Worm (Caenorhabditis elegans) whole organism, late embryonic: ENCODE results near the gene R02F2.5.

Source experiments
- C08G9.2 ChIP-seq: sonication (generic microtip); optimal IDR thresholded peaks from 2 replicates; lab custom pipeline; 2016; ENCODE audit warnings: mild to moderate bottlenecking, missing genetic modification characterization, moderate library complexity, missing compliant biosample characterization
- F13H6.1 ChIP-seq: sonication (generic microtip); optimal IDR thresholded peaks from 2 replicates; lab custom pipeline; 2016; ENCODE audit warnings: missing genetic modification characterization, missing compliant biosample characterization
- K09A11.1 ChIP-seq: sonication (generic microtip); optimal IDR thresholded peaks from 2 replicates; lab custom pipeline; 2017; ENCODE audit warnings: antibody characterized with exemption, mild to moderate bottlenecking, missing genetic modification characterization, missing compliant biosample characterization; ENCODE audit not compliant: insufficient read depth
- T23F11.4 ChIP-seq: fragments of 200-800 bp; sonication (Bioruptor generic); optimal IDR thresholded peaks from 2 replicates; lab custom pipeline; 2018; ENCODE audit warnings: mild to moderate bottlenecking, missing genetic modification characterization, missing compliant biosample characterization
- ceh-14 ChIP-seq: sonication (generic microtip); optimal IDR thresholded peaks from 2 replicates; lab custom pipeline; 2016; ENCODE audit warnings: missing genotype, missing genetic modification characterization, missing compliant biosample characterization
- ceh-2 ChIP-seq: sonication (generic microtip); optimal IDR thresholded peaks from 2 replicates; lab custom pipeline; 2016; ENCODE audit warnings: missing genotype, missing genetic modification characterization, missing compliant biosample characterization
- ceh-30 ChIP-seq: fragments of 150-350 bp; optimal IDR thresholded peaks from 2 replicates; lab custom pipeline; 2014; ENCODE audit warnings: missing biosample characterization, missing genetic modification characterization
- ceh-45 ChIP-seq: fragments of 200-800 bp; sonication (Bioruptor generic); IDR thresholded peaks from 2 replicates; pipeline ENCODE4 v1.3.6; 2022; ENCODE audit warnings: missing genetic modification reagents, missing genetic modification characterization, missing compliant biosample characterization
- ceh-48 ChIP-seq: sonication (generic microtip); optimal IDR thresholded peaks from 2 replicates; lab custom pipeline; 2016; ENCODE audit warnings: missing genetic modification characterization, inconsistent platforms, missing compliant biosample characterization
- ceh-9 ChIP-seq: sonication (generic microtip); optimal IDR thresholded peaks from 2 replicates; lab custom pipeline; 2016; ENCODE audit warnings: mild to moderate bottlenecking, missing genetic modification characterization, inconsistent platforms, missing compliant biosample characterization
- che-1 ChIP-seq: sonication (generic microtip); optimal IDR thresholded peaks from 2 replicates; lab custom pipeline; 2016; ENCODE audit warnings: mild to moderate bottlenecking, missing genetic modification characterization, missing compliant biosample characterization
- dve-1 ChIP-seq: sonication (generic microtip); optimal IDR thresholded peaks from 2 replicates; lab custom pipeline; 2017; ENCODE audit warnings: antibody characterized with exemption, mild to moderate bottlenecking, missing genetic modification characterization, missing compliant biosample characterization
- elt-2 ChIP-seq: sonication (generic microtip); optimal IDR thresholded peaks from 2 replicates; lab custom pipeline; 2016; ENCODE audit warnings: missing genetic modification reagents, missing genetic modification characterization, missing compliant biosample characterization
- elt-4 ChIP-seq: sonication (generic microtip); optimal IDR thresholded peaks from 2 replicates; lab custom pipeline; 2016; ENCODE audit warnings: missing genetic modification characterization, missing compliant biosample characterization
- ets-4 ChIP-seq: sonication (generic microtip); optimal IDR thresholded peaks from 2 replicates; lab custom pipeline; 2016; ENCODE audit warnings: missing genetic modification characterization, missing compliant biosample characterization
- eyg-1 ChIP-seq: sonication (generic microtip); optimal IDR thresholded peaks from 2 replicates; lab custom pipeline; 2016; ENCODE audit warnings: missing genotype, missing genetic modification characterization, missing compliant biosample characterization
- fax-1 ChIP-seq: sonication (generic microtip); optimal IDR thresholded peaks from 2 replicates; lab custom pipeline; 2016; ENCODE audit warnings: missing genotype, missing genetic modification characterization, missing compliant biosample characterization
- fkh-10 ChIP-seq: fragments of 150-350 bp; optimal IDR thresholded peaks from 2 replicates; lab custom pipeline; 2014; ENCODE audit warnings: missing biosample characterization, missing genetic modification reagents, missing genetic modification characterization
- hlh-13 ChIP-seq: fragments of 200-800 bp; sonication (Bioruptor generic); optimal IDR thresholded peaks from 2 replicates; lab custom pipeline; 2018; ENCODE audit warnings: mild to moderate bottlenecking, missing genetic modification characterization, missing compliant biosample characterization
- hlh-8 ChIP-seq: sonication (generic microtip); optimal IDR thresholded peaks from 2 replicates; lab custom pipeline; 2016; ENCODE audit warnings: missing genotype, missing genetic modification characterization, missing compliant biosample characterization
- nhr-11 ChIP-seq: fragments of 150-350 bp; optimal IDR thresholded peaks from 2 replicates; lab custom pipeline; 2014; ENCODE audit warnings: missing biosample characterization, missing genetic modification characterization
- odd-2 ChIP-seq: sonication (generic microtip); optimal IDR thresholded peaks from 2 replicates; lab custom pipeline; 2017; ENCODE audit warnings: antibody characterized with exemption, mild to moderate bottlenecking, missing genetic modification characterization, missing compliant biosample characterization
- pag-3 ChIP-seq: sonication (generic microtip); optimal IDR thresholded peaks from 2 replicates; lab custom pipeline; 2016; ENCODE audit warnings: missing compliant biosample characterization, missing genetic modification characterization, borderline replicate concordance
- pros-1 ChIP-seq: fragments of 150-350 bp; optimal IDR thresholded peaks from 2 replicates; lab custom pipeline; 2014; ENCODE audit warnings: missing biosample characterization, missing genetic modification reagents, missing genetic modification characterization
- sdc-2 ChIP-seq: sonication (generic microtip); optimal IDR thresholded peaks from 2 replicates; lab custom pipeline; 2016; ENCODE audit warnings: missing genotype, missing genetic modification characterization, missing compliant biosample characterization
- tbx-2 ChIP-seq: sonication (generic microtip); optimal IDR thresholded peaks from 2 replicates; lab custom pipeline; 2016; ENCODE audit warnings: missing genetic modification characterization, missing compliant biosample characterization
- ttx-3 ChIP-seq: sonication (generic microtip); optimal IDR thresholded peaks from 2 replicates; lab custom pipeline; 2016; ENCODE audit warnings: missing genetic modification reagents, missing genetic modification characterization, missing compliant biosample characterization
- unc-42 ChIP-seq: sonication (generic microtip); optimal IDR thresholded peaks from 2 replicates; lab custom pipeline; 2016; ENCODE audit warnings: missing genotype, missing genetic modification characterization, missing compliant biosample characterization
- unc-55 ChIP-seq: sonication (generic microtip); optimal IDR thresholded peaks from 2 replicates; lab custom pipeline; 2017; ENCODE audit warnings: missing biosample characterization, missing genetic modification reagents, missing genetic modification characterization
- unc-86 ChIP-seq: sonication (generic microtip); optimal IDR thresholded peaks from 2 replicates; lab custom pipeline; 2016; ENCODE audit warnings: missing genetic modification characterization, missing compliant biosample characterization
- zip-5 ChIP-seq: sonication (generic microtip); optimal IDR thresholded peaks from 2 replicates; lab custom pipeline; 2016; ENCODE audit warnings: missing genetic modification characterization, missing compliant biosample characterization

The R02F2.5 gene

ce11 chrIII:5521930-5522329, 42.8 kb downstream of the R02F2.5 start, which contains the start of gene D1044.4:
Gene D1044.4, minus strand, starts transcription at chrIII:5522030.
- TF ChIP-seq hlh-13 (GFP tag; lab: Kevin White, UChicago) (no peak), ceh-45 (GFP tag; lab: Robert Waterston, UW) (no peak), tbx-2 (tag; lab: Kevin White, UChicago) (no peak), nhr-11 (tag; lab: Kevin White, UChicago) (no peak), zip-5 (tag; lab: Kevin White, UChicago) (no peak), ceh-14 (tag; lab: Kevin White, UChicago) (no peak), ceh-2 (tag; lab: Kevin White, UChicago) (no peak), K09A11.1 (tag; lab: Kevin White, UChicago) (no peak), pros-1 (tag; lab: Kevin White, UChicago) (no peak), fax-1 (tag; lab: Kevin White, UChicago) (no peak), dve-1 (tag; lab: Kevin White, UChicago) (no peak), ceh-30 (tag; lab: Kevin White, UChicago) (no peak), unc-55 (GFP tag; lab: Kevin White, UChicago) (no peak), ceh-48 (no peak), sdc-2 (tag; lab: Kevin White, UChicago) (no peak), elt-4 (tag; lab: Kevin White, UChicago) (no peak)

DNA sequence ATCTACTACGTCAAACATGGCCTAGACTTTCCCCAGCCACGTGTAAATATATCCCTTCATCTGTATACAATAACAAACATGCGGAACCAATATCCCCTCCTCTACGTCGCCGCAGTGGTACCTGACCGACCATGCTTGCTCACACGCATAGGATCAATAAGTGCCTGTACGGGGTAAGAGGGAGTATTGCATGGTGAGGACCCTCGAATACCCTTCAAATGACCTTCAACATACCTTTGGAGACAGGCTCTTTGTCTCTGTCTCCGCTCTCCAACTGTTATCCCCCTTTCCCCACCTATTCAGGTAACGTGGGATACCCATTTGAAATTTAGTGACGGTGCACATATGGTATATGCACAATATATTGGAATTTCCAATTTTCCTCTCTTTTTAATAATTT, 46.9 kb downstream of the R02F2.5 start, which contains the start of gene dex-1:
TSS of gene dex-1 (plus strand) at position 132 of the 400 bp plus-strand sequence.
- TF ChIP-seq elt-2 (tag; lab: Kevin White, UChicago) (no peak), F13H6.1 (tag; lab: Kevin White, UChicago) (no peak), che-1 (tag; lab: Kevin White, UChicago) (no peak), unc-86 (tag; lab: Kevin White, UChicago) (no peak), ceh-2 (tag; lab: Kevin White, UChicago) (no peak), unc-42 (tag; lab: Kevin White, UChicago) (no peak), fkh-10 (no peak), pag-3 (tag; lab: Kevin White, UChicago) (no peak), T23F11.4 (GFP tag; lab: Kevin White, UChicago) (no peak), elt-4 (tag; lab: Kevin White, UChicago) (no peak), fax-1 (tag; lab: Kevin White, UChicago) (no peak), tbx-2 (tag; lab: Kevin White, UChicago) (no peak), hlh-8 (tag; lab: Kevin White, UChicago) (no peak), sdc-2 (tag; lab: Kevin White, UChicago) (no peak), eyg-1 (tag; lab: Kevin White, UChicago) (no peak), ceh-9 (tag; lab: Kevin White, UChicago) (no peak), C08G9.2 (tag; lab: Kevin White, UChicago) (no peak), ets-4 (tag; lab: Kevin White, UChicago) (no peak), ttx-3 (no peak), odd-2 (tag; lab: Kevin White, UChicago) (no peak)
